Worm (Caenorhabditis elegans): ENCODE results near the gene prdx-3.

- TF ChIP-seq ceh-48 (tag; optimal IDR thresholded peaks at IDR 0.05) (no peak), ceh-18 (tag; optimal IDR thresholded peaks at IDR 0.05) (no peak), pag-3 (tag; optimal IDR thresholded peaks at IDR 0.05; ENCODE audit: borderline replicate concordance) (no peak), sox-4 (tag; optimal IDR thresholded peaks at IDR 0.05) (no peak), nfya-1 (tag; optimal IDR thresholded peaks at IDR 0.05) (no peak), dve-1 (tag; optimal IDR thresholded peaks at IDR 0.05) (no peak), tbx-2 (tag; optimal IDR thresholded peaks at IDR 0.05) (no peak), ahr-1 (tag; optimal IDR thresholded peaks at IDR 0.05) (no peak), npax-4 (tag; optimal IDR thresholded peaks at IDR 0.05) (no peak), dmd-4 (tag; optimal IDR thresholded peaks at IDR 0.05; ENCODE audit: borderline replicate concordance) (no peak), zip-5 (tag; optimal IDR thresholded peaks at IDR 0.05) (no peak), ceh-45 (GFP tag; IDR thresholded peaks at IDR 0.05) (no peak)
Observed at ce11 chrIII:4407144-4407543, at the start of gene prdx-3.
